Worm (Caenorhabditis elegans) whole organism, L3 larva: ENCODE results near the gene srg-36.
A peak's percentile ranks its signal among the peaks of the same experiment; 100 is the strongest.

Source experiments
- R02D3.7 ChIP-seq: fragments of 150-350 bp; optimal IDR thresholded peaks from 2 replicates; lab custom pipeline; 2014; ENCODE audit warnings: missing biosample characterization, missing genetic modification characterization
- ama-1 ChIP-seq: fragments of 150-350 bp; optimal IDR thresholded peaks from 2 replicates; lab custom pipeline; 2018
- ceh-16 ChIP-seq: sonication (generic microtip); optimal IDR thresholded peaks from 2 replicates; lab custom pipeline; 2017; ENCODE audit warnings: missing biosample characterization, missing genetic modification characterization
- ceh-28 ChIP-seq: fragments of 150-350 bp; optimal IDR thresholded peaks from 2 replicates; lab custom pipeline; 2014; ENCODE audit warnings: missing biosample characterization, missing genetic modification reagents, missing genetic modification characterization
- ceh-82 ChIP-seq: fragments of 150-350 bp; optimal IDR thresholded peaks from 2 replicates; lab custom pipeline; 2014; ENCODE audit warnings: missing biosample characterization, missing genetic modification characterization
- ceh-9 ChIP-seq: sonication (generic microtip); optimal IDR thresholded peaks from 2 replicates; lab custom pipeline; 2018; ENCODE audit warnings: missing biosample characterization, missing genetic modification characterization
- daf-12 ChIP-seq: fragments of 150-350 bp; optimal IDR thresholded peaks from 2 replicates; lab custom pipeline; 2014; ENCODE audit warnings: missing biosample characterization, missing genetic modification reagents, missing genetic modification characterization
- egl-27 ChIP-seq: sonication (generic microtip); optimal IDR thresholded peaks from 4 replicates; lab custom pipeline; 2017; ENCODE audit warnings: missing biosample characterization, missing genetic modification reagents, missing genetic modification characterization
- egl-5 ChIP-seq: fragments of 150-350 bp; optimal IDR thresholded peaks from 2 replicates; lab custom pipeline; 2017; ENCODE audit warnings: missing biosample characterization, missing genetic modification reagents, missing genetic modification characterization, inconsistent platforms
- elt-1 ChIP-seq: fragments of 150-350 bp; optimal IDR thresholded peaks from 2 replicates; lab custom pipeline; 2014; ENCODE audit warnings: missing biosample characterization, missing genetic modification characterization
- elt-2 ChIP-seq: sonication (generic microtip); optimal IDR thresholded peaks from 2 replicates; lab custom pipeline; 2016; ENCODE audit warnings: missing genetic modification reagents, mild to moderate bottlenecking, missing genetic modification characterization, missing compliant biosample characterization
- elt-3 ChIP-seq, 3 experiments: fragments of 150-350 bp in 1 of 3; sonication (generic microtip) in 2 of 3; optimal IDR thresholded peaks; 2 replicates in 2 of 3; 4 replicates in 1 of 3; lab custom pipeline; 2014 to 2017; ENCODE audit warnings: missing biosample characterization in 3 of 3, missing genetic modification characterization in 3 of 3
- eor-1 ChIP-seq, 2 experiments: fragments of 150-350 bp; optimal IDR thresholded peaks; 2 replicates each; lab custom pipeline; 2014 to 2018; ENCODE audit warnings: missing biosample characterization in 2 of 2, missing genetic modification characterization in 2 of 2
- fkh-10 ChIP-seq: sonication (generic microtip); optimal IDR thresholded peaks from 2 replicates; lab custom pipeline; 2017; ENCODE audit warnings: missing biosample characterization, missing genetic modification reagents, missing genetic modification characterization
- fos-1 ChIP-seq: fragments of 150-350 bp; optimal IDR thresholded peaks from 2 replicates; lab custom pipeline; 2014; ENCODE audit warnings: missing biosample characterization, missing genetic modification characterization
- jun-1 ChIP-seq: fragments of 150-350 bp; optimal IDR thresholded peaks from 2 replicates; lab custom pipeline; 2014; ENCODE audit warnings: missing biosample characterization, missing genetic modification reagents, missing genetic modification characterization
- lin-39 ChIP-seq: fragments of 150-350 bp; optimal IDR thresholded peaks from 2 replicates; lab custom pipeline; 2018; ENCODE audit warnings: missing biosample characterization, missing genetic modification reagents, missing genetic modification characterization
- lsy-12 ChIP-seq: sonication (generic microtip); optimal IDR thresholded peaks from 2 replicates; lab custom pipeline; 2016; ENCODE audit warnings: mild to moderate bottlenecking, missing genetic modification characterization, missing compliant biosample characterization
- mdl-1 ChIP-seq: fragments of 150-350 bp; optimal IDR thresholded peaks from 2 replicates; lab custom pipeline; 2014; ENCODE audit warnings: missing biosample characterization, missing genetic modification characterization
- nfya-1 ChIP-seq: sonication (generic microtip); optimal IDR thresholded peaks from 2 replicates; lab custom pipeline; 2017; ENCODE audit warnings: missing genetic modification characterization, mild to moderate bottlenecking, missing compliant biosample characterization, antibody characterized with exemption, moderate library complexity; ENCODE audit not compliant: insufficient read depth
- nhr-25 ChIP-seq: sonication (generic microtip); optimal IDR thresholded peaks from 2 replicates; lab custom pipeline; 2017; ENCODE audit warnings: missing biosample characterization, missing genetic modification characterization
- nhr-43 ChIP-seq: sonication (generic microtip); optimal IDR thresholded peaks from 2 replicates; lab custom pipeline; 2016; ENCODE audit warnings: mild to moderate bottlenecking, missing genetic modification characterization, missing compliant biosample characterization; ENCODE audit not compliant: poor library complexity, severe bottlenecking
- nhr-67 ChIP-seq: fragments of 150-350 bp; optimal IDR thresholded peaks from 2 replicates; lab custom pipeline; 2014; ENCODE audit warnings: missing biosample characterization, missing genetic modification characterization
- nhr-76 ChIP-seq: fragments of 150-350 bp; sonication (generic microtip); optimal IDR thresholded peaks from 5 replicates; lab custom pipeline; 2014; ENCODE audit warnings: missing biosample characterization, missing genetic modification characterization
- pha-4 ChIP-seq: fragments of 150-350 bp; optimal IDR thresholded peaks from 2 replicates; lab custom pipeline; 2014; ENCODE audit warnings: missing biosample characterization, missing genetic modification reagents, missing genetic modification characterization
- pqm-1 ChIP-seq: fragments of 150-350 bp; optimal IDR thresholded peaks from 2 replicates; lab custom pipeline; 2017; ENCODE audit warnings: missing biosample characterization, missing genetic modification characterization, inconsistent platforms
- sea-2 ChIP-seq: fragments of 150-350 bp; sonication (generic microtip); optimal IDR thresholded peaks from 4 replicates; lab custom pipeline; 2014; ENCODE audit warnings: missing biosample characterization, missing genetic modification reagents, missing genetic modification characterization
- skn-1 ChIP-seq: fragments of 150-350 bp; optimal IDR thresholded peaks from 2 replicates; lab custom pipeline; 2014; ENCODE audit warnings: missing biosample characterization, missing genetic modification characterization
- tbx-2 ChIP-seq: sonication (generic microtip); optimal IDR thresholded peaks from 2 replicates; lab custom pipeline; 2016; ENCODE audit warnings: mild to moderate bottlenecking, missing genetic modification characterization, missing compliant biosample characterization
- zag-1 ChIP-seq: fragments of 150-350 bp; optimal IDR thresholded peaks from 2 replicates; lab custom pipeline; 2014; ENCODE audit warnings: missing biosample characterization, missing genetic modification characterization
- ztf-11 ChIP-seq: fragments of 150-350 bp; optimal IDR thresholded peaks from 2 replicates; lab custom pipeline; 2014; ENCODE audit warnings: missing biosample characterization, missing genetic modification characterization
- ztf-4 ChIP-seq: fragments of 150-350 bp; optimal IDR thresholded peaks from 2 replicates; lab custom pipeline; 2014; ENCODE audit warnings: missing biosample characterization, missing genetic modification characterization

Gene srg-36

ce11 chrX:14223156-14223555, 11.1 kb downstream of the srg-36 start, which contains the start of gene K06G5.3:
Gene K06G5.3, minus strand, starts transcription at chrX:14223256.
- TF ChIP-seq pqm-1 (tag; lab: Kevin White, UChicago), result no peak
- TF ChIP-seq R02D3.7, result no peak
- no peak for TF ChIP-seq nhr-67
- TF ChIP-seq nhr-43 (tag; lab: Kevin White, UChicago), result no peak
- no peak for TF ChIP-seq nhr-25 (tag; lab: Kevin White, UChicago)
- TF ChIP-seq ztf-11 (tag; lab: Kevin White, UChicago), result no peak
- TF ChIP-seq, all 47 proteins: peak for 0

DNA sequence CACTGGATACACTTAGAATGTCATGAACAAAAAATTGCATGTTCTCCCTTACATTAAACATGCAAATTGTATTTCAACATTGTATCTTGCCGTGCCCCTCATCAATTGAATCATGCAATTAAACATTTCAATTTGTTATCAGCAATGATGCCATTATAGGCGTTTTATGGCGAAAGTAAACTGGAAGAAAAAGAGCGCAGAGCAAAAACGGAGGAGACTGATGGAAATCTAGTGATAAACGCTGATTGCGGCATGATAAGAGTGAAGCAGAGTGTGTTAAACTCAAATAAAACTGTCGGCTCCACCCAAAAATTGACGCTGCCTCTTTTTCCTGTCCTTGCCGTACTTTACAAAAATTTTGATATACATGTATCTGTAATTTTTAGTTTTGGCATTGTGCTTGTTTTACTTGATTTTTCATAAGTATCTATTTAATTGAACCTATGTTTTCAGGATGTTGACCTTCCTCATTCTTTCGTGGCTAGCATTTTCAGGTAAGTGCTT, 19.7 kb downstream of the srg-36 start, which contains the start of gene K06G5.1:
Gene K06G5.1 (plus strand): TSS at position 454 of the 504 bp plus-strand sequence.
- TF ChIP-seq lin-39 (tag; lab: Kevin White, UChicago), result no peak
- no peak for TF ChIP-seq fos-1 (tag; lab: Kevin White, UChicago)
- TF ChIP-seq elt-2 (tag; lab: Kevin White, UChicago), result peak; percentile 99
- peak; percentile 72 for TF ChIP-seq jun-1 (tag; lab: Kevin White, UChicago)
- no peak for TF ChIP-seq sea-2 (GFP tag; lab: Kevin White, UChicago)
- no peak for TF ChIP-seq ama-1 (lab: Kevin White, UChicago)
- no peak for TF ChIP-seq egl-5
- TF ChIP-seq nhr-43 (tag; lab: Kevin White, UChicago), result no peak
- TF ChIP-seq pqm-1 (tag; lab: Kevin White, UChicago), result peak; percentile 99
- TF ChIP-seq eor-1 (tag; optimal IDR thresholded peaks at IDR 0.05; lab: Kevin White, UChicago), result no peak
- peak; percentile 64 for TF ChIP-seq pha-4
- no peak for TF ChIP-seq elt-3 (tag; optimal IDR thresholded peaks at IDR 0.05; lab: Kevin White, UChicago)

DNA sequence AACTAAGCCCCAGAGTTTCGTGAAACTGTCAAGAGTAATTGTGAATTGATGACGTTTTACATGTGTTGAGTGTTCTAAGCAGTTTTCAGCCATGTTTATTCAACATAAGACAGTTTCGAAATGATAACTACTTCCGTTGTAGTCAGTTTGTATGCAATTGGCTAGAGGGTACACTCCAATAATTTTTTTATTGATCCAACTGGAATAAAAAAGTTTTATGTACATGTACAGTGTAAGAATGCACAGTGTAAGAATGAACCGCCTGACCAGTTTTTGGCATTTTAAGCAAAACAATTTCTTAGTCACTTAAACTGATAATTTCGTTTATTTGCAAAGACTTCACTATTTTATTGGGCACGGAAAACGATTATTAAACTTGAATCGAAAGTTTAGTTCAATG, 21.0 kb downstream of the srg-36 start:
- TF ChIP-seq fos-1 (tag; lab: Kevin White, UChicago) (no peak), nfya-1 (tag; lab: Kevin White, UChicago) (no peak), mdl-1 (tag; lab: Kevin White, UChicago) (no peak), egl-27 (tag; lab: Kevin White, UChicago) (no peak), elt-2 (tag; lab: Kevin White, UChicago) (peak; percentile 47)

- peak; percentile 18 for TF ChIP-seq elt-2 (tag; lab: Kevin White, UChicago)
These were observed 23.1 kb downstream of the srg-36 start for ce11 chrX:14211170-14211569.

- no peak for TF ChIP-seq egl-5
- no peak for TF ChIP-seq mdl-1 (tag; lab: Kevin White, UChicago)
- TF ChIP-seq nhr-76 (tag; lab: Kevin White, UChicago), result no peak
- TF ChIP-seq elt-1 (tag; lab: Kevin White, UChicago), result no peak
- TF ChIP-seq elt-3 (tag; optimal IDR thresholded peaks at IDR 0.05; lab: Kevin White, UChicago), result no peak
- TF ChIP-seq sea-2 (GFP tag; lab: Kevin White, UChicago), result no peak
- peak; percentile 63 for TF ChIP-seq pqm-1 (tag; lab: Kevin White, UChicago)
- TF ChIP-seq daf-12 (tag; lab: Kevin White, UChicago), result no peak
- no peak for TF ChIP-seq lin-39 (tag; lab: Kevin White, UChicago)
- TF ChIP-seq zag-1, result no peak
- peak; percentile 79 for TF ChIP-seq elt-2 (tag; lab: Kevin White, UChicago)
- TF ChIP-seq ceh-16, result no peak
- TF ChIP-seq fkh-10 (GFP tag; lab: Kevin White, UChicago), result no peak
- TF ChIP-seq skn-1 (tag; lab: Kevin White, UChicago), result no peak
- TF ChIP-seq, all 47 proteins: peak for 2
These were observed 26.3 kb downstream of the srg-36 start, which contains the start of gene ceh-37 for ce11 chrX:14207942-14208341. Gene ceh-37, minus strand, starts transcription at chrX:14208000.

- TF ChIP-seq pha-4, result peak; percentile 29
- TF ChIP-seq elt-2 (tag; lab: Kevin White, UChicago), result peak; percentile 72
- peak; percentile 40 for TF ChIP-seq pqm-1 (tag; lab: Kevin White, UChicago)
- no peak for TF ChIP-seq ceh-9
These were observed 27.9 kb downstream of the srg-36 start for ce11 chrX:14206321-14206720.

- TF ChIP-seq tbx-2, result no peak
- no peak for TF ChIP-seq ceh-82 (tag; lab: Kevin White, UChicago)
- TF ChIP-seq ceh-28 (tag; lab: Kevin White, UChicago), result peak; percentile 58
- no peak for TF ChIP-seq nhr-25 (tag; lab: Kevin White, UChicago)
- no peak for TF ChIP-seq zag-1
- no peak for TF ChIP-seq daf-12 (tag; lab: Kevin White, UChicago)
- peak; percentile 69 for TF ChIP-seq pqm-1 (tag; lab: Kevin White, UChicago)
- peak; percentile 64 for TF ChIP-seq nfya-1 (tag; lab: Kevin White, UChicago)
- no peak for TF ChIP-seq fkh-10 (GFP tag; lab: Kevin White, UChicago)
- peak; percentile 84 for TF ChIP-seq elt-2 (tag; lab: Kevin White, UChicago)
- no peak for TF ChIP-seq lsy-12 (tag; lab: Kevin White, UChicago)
- TF ChIP-seq fos-1 (tag; lab: Kevin White, UChicago), result no peak
- no peak for TF ChIP-seq ztf-4 (tag; lab: Kevin White, UChicago)
These were observed 40.0 kb downstream of the srg-36 start for ce11 chrX:14194251-14194650.
